Worm (Caenorhabditis elegans) whole organism, early embryonic: ENCODE data around the gene C48D5.3.

ENCODE experiments used
- B0310.2 ChIP-seq: sonication (generic microtip); optimal IDR thresholded peaks from 2 replicates; lab custom pipeline; 2016; ENCODE audit warnings: mild to moderate bottlenecking, missing genetic modification characterization, missing compliant biosample characterization
- F13C5.2 ChIP-seq: sonication (generic microtip); optimal IDR thresholded peaks from 2 replicates; lab custom pipeline; 2017; ENCODE audit warnings: mild to moderate bottlenecking, missing genetic modification characterization, inconsistent platforms, missing compliant biosample characterization
- aly-1 ChIP-seq: sonication (generic microtip); optimal IDR thresholded peaks from 2 replicates; lab custom pipeline; 2016; ENCODE audit warnings: missing genetic modification characterization, missing compliant biosample characterization
- ama-1 ChIP-seq: fragments of 150-350 bp; optimal IDR thresholded peaks from 2 replicates; lab custom pipeline; 2014
- ceh-13 ChIP-seq: fragments of 200-800 bp; sonication (Bioruptor generic); optimal IDR thresholded peaks from 2 replicates; lab custom pipeline; 2018; ENCODE audit warnings: mild to moderate bottlenecking, missing genetic modification characterization, missing compliant biosample characterization
- ceh-36 ChIP-seq: sonication (generic microtip); optimal IDR thresholded peaks from 2 replicates; lab custom pipeline; 2016; ENCODE audit warnings: missing genetic modification characterization, inconsistent platforms, missing compliant biosample characterization
- ets-7 ChIP-seq: sonication (generic microtip); optimal IDR thresholded peaks from 2 replicates; lab custom pipeline; 2016; ENCODE audit warnings: missing genotype, missing genetic modification characterization, missing compliant biosample characterization
- flt-1 ChIP-seq: fragments of 200-800 bp; sonication (Bioruptor generic); IDR thresholded peaks from 2 replicates; pipeline ENCODE4 v1.3.6; 2022; ENCODE audit warnings: missing genetic modification characterization, missing compliant biosample characterization
- hmbx-1 ChIP-seq: sonication (generic microtip); optimal IDR thresholded peaks from 2 replicates; lab custom pipeline; 2016; ENCODE audit warnings: mild to moderate bottlenecking, missing genetic modification characterization, missing compliant biosample characterization
- hmg-4 ChIP-seq: fragments of 200-800 bp; sonication (Bioruptor generic); optimal IDR thresholded peaks from 2 replicates; lab custom pipeline; 2018; ENCODE audit warnings: mild to moderate bottlenecking, missing genetic modification characterization, missing compliant biosample characterization
- hnd-1 ChIP-seq: sonication (generic microtip); optimal IDR thresholded peaks from 2 replicates; lab custom pipeline; 2016; ENCODE audit warnings: missing genetic modification characterization, missing compliant biosample characterization
- pes-1 ChIP-seq: fragments of 200-800 bp; sonication (Bioruptor generic); IDR thresholded peaks from 2 replicates; pipeline ENCODE4 v1.3.6; 2022; ENCODE audit warnings: missing genetic modification reagents, missing genetic modification characterization, missing compliant biosample characterization
- scrt-1 ChIP-seq: fragments of 200-800 bp; sonication (Bioruptor generic); IDR thresholded peaks from 2 replicates; pipeline ENCODE4 v1.3.6; 2022; ENCODE audit warnings: missing genetic modification characterization, missing compliant biosample characterization
- sea-1 ChIP-seq: fragments of 200-800 bp; sonication (Bioruptor generic); conservative IDR thresholded peaks from 2 replicates; pipeline ENCODE4 v1.3.6; 2022; ENCODE audit warnings: missing genetic modification characterization, missing compliant biosample characterization
- tbx-11 ChIP-seq: fragments of 200-800 bp; sonication (Bioruptor generic); IDR thresholded peaks from 2 replicates; pipeline ENCODE4 v1.3.6; 2022; ENCODE audit warnings: missing genetic modification characterization, missing compliant biosample characterization
- tbx-37 ChIP-seq: fragments of 200-800 bp; sonication (Bioruptor generic); conservative IDR thresholded peaks from 2 replicates; pipeline ENCODE4 v1.3.6; 2022; ENCODE audit warnings: missing genetic modification reagents, missing genetic modification characterization, missing compliant biosample characterization
- tra-4 ChIP-seq: sonication (generic microtip); optimal IDR thresholded peaks from 2 replicates; lab custom pipeline; 2017; ENCODE audit warnings: missing genetic modification characterization, missing compliant biosample characterization

C48D5.3 gene

ce11 chrIII:3581636-3582035 is at the start of gene C48D5.3:
C48D5.3 (minus strand) TSS chrIII:3581736.
- TF ChIP-seq ama-1 (lab: Kevin White, UChicago) = no peak
- TF ChIP-seq flt-1 = no peak
- TF ChIP-seq sea-1 = no peak
- TF ChIP-seq hmg-4 (GFP tag; lab: Kevin White, UChicago) = no peak
- TF ChIP-seq scrt-1 (GFP tag; lab: Robert Waterston, UW) = no peak
- TF ChIP-seq ceh-36 (tag; lab: Kevin White, UChicago) = no peak
- TF ChIP-seq F13C5.2 (tag; lab: Kevin White, UChicago) = no peak
- TF ChIP-seq ets-7 (tag; lab: Kevin White, UChicago) = no peak
- no peak for TF ChIP-seq B0310.2 (tag; lab: Kevin White, UChicago)
- no peak for TF ChIP-seq aly-1 (tag; lab: Kevin White, UChicago)
- TF ChIP-seq tra-4 (tag; lab: Kevin White, UChicago) = no peak

- TF ChIP-seq B0310.2 (tag; lab: Kevin White, UChicago) = no peak
- TF ChIP-seq pes-1 (GFP tag; lab: Robert Waterston, UW) = no peak
These were observed 48.8 kb upstream of the C48D5.3 start, which contains the start of gene mrps-31 for ce11 chrIII:3630337-3630736. mrps-31 (minus strand) TSS chrIII:3630372.

ce11 chrIII:3627042-3627441 is 45.5 kb upstream of the C48D5.3 start, which contains the start of gene sel-8:
sel-8 (minus strand) TSS chrIII:3627142.
- TF ChIP-seq ceh-36 (tag; lab: Kevin White, UChicago) (no peak), tra-4 (tag; lab: Kevin White, UChicago) (no peak), ama-1 (lab: Kevin White, UChicago) (no peak), F13C5.2 (tag; lab: Kevin White, UChicago) (no peak), scrt-1 (GFP tag; lab: Robert Waterston, UW) (no peak), ets-7 (tag; lab: Kevin White, UChicago) (no peak), aly-1 (tag; lab: Kevin White, UChicago) (no peak), hnd-1 (tag; lab: Kevin White, UChicago) (no peak), pes-1 (GFP tag; lab: Robert Waterston, UW) (no peak), ceh-13 (no peak), B0310.2 (tag; lab: Kevin White, UChicago) (no peak), tbx-37 (GFP tag; lab: Robert Waterston, UW) (no peak), flt-1 (no peak), hmbx-1 (tag; lab: Kevin White, UChicago) (no peak), sea-1 (no peak), tbx-11 (no peak), hmg-4 (GFP tag; lab: Kevin White, UChicago) (no peak)

- TF ChIP-seq pes-1 (GFP tag; lab: Robert Waterston, UW) (no peak), B0310.2 (tag; lab: Kevin White, UChicago) (peak; percentile 33), aly-1 (tag; lab: Kevin White, UChicago) (peak; percentile 72), hmg-4 (GFP tag; lab: Kevin White, UChicago) (peak; percentile 11)
These were observed 42.2 kb upstream of the C48D5.3 start for ce11 chrIII:3623772-3624171.

- TF ChIP-seq tra-4 (tag; lab: Kevin White, UChicago) (no peak), ets-7 (tag; lab: Kevin White, UChicago) (no peak), B0310.2 (tag; lab: Kevin White, UChicago) (no peak), ceh-13 (no peak), hnd-1 (tag; lab: Kevin White, UChicago) (no peak), ama-1 (lab: Kevin White, UChicago) (no peak), hmbx-1 (tag; lab: Kevin White, UChicago) (no peak), aly-1 (tag; lab: Kevin White, UChicago) (no peak), pes-1 (GFP tag; lab: Robert Waterston, UW) (no peak), scrt-1 (GFP tag; lab: Robert Waterston, UW) (no peak), flt-1 (no peak), ceh-36 (tag; lab: Kevin White, UChicago) (no peak), tbx-11 (no peak), sea-1 (no peak), hmg-4 (GFP tag; lab: Kevin White, UChicago) (no peak), tbx-37 (GFP tag; lab: Robert Waterston, UW) (no peak), F13C5.2 (tag; lab: Kevin White, UChicago) (no peak)
These were observed 39.8 kb upstream of the C48D5.3 start for ce11 chrIII:3621211-3621897.

- no peak for TF ChIP-seq tbx-37 (GFP tag; lab: Robert Waterston, UW)
- TF ChIP-seq hmg-4 (GFP tag; lab: Kevin White, UChicago) = peak; percentile 82
- peak; percentile 59 for TF ChIP-seq aly-1 (tag; lab: Kevin White, UChicago)
- TF ChIP-seq pes-1 (GFP tag; lab: Robert Waterston, UW) = peak; percentile 58; the same call in 1 of the 2 replicates
- TF ChIP-seq sea-1 = 0 out of 2 replicates have a peak, but pooled peaks have one; percentile 11
- TF ChIP-seq ets-7 (tag; lab: Kevin White, UChicago) = peak; percentile 7
- no peak for TF ChIP-seq ceh-13
- TF ChIP-seq scrt-1 (GFP tag; lab: Robert Waterston, UW) = 0 out of 2 replicates have a peak, but pooled peaks have one; percentile 52
These were observed 39.1 kb upstream of the C48D5.3 start for ce11 chrIII:3620652-3621051.

- no peak for TF ChIP-seq B0310.2 (tag; lab: Kevin White, UChicago)
- no peak for TF ChIP-seq hmg-4 (GFP tag; lab: Kevin White, UChicago)
- TF ChIP-seq sea-1 = no peak
- no peak for TF ChIP-seq scrt-1 (GFP tag; lab: Robert Waterston, UW)
- TF ChIP-seq ceh-13 = no peak
- TF ChIP-seq flt-1 = no peak
- no peak for TF ChIP-seq tbx-11
- TF ChIP-seq hnd-1 (tag; lab: Kevin White, UChicago) = no peak
- TF ChIP-seq ets-7 (tag; lab: Kevin White, UChicago) = no peak
- TF ChIP-seq ama-1 (lab: Kevin White, UChicago) = no peak
- TF ChIP-seq tra-4 (tag; lab: Kevin White, UChicago) = no peak
- no peak for TF ChIP-seq F13C5.2 (tag; lab: Kevin White, UChicago)
- no peak for TF ChIP-seq hmbx-1 (tag; lab: Kevin White, UChicago)
- TF ChIP-seq pes-1 (GFP tag; lab: Robert Waterston, UW) = no peak
- TF ChIP-seq ceh-36 (tag; lab: Kevin White, UChicago) = no peak
- no peak for TF ChIP-seq aly-1 (tag; lab: Kevin White, UChicago)
- no peak for TF ChIP-seq tbx-37 (GFP tag; lab: Robert Waterston, UW)
These were observed 38.2 kb upstream of the C48D5.3 start for ce11 chrIII:3619621-3620261.
